Fruit fly (Drosophila melanogaster) whole organism, wandering third instar larva: Measurements from ENCODE around the gene Naa20B.

Experiments
- CG32264 ChIP-seq: fragments of 200-800 bp; sonication (Bioruptor generic); optimal IDR thresholded peaks from 2 replicates; lab custom pipeline; 2016; ENCODE audit warnings: missing biosample characterization, missing genetic modification characterization
- CG9705 ChIP-seq: fragments of 200-800 bp; sonication (Bioruptor generic); optimal IDR thresholded peaks from 2 replicates; lab custom pipeline; 2018; ENCODE audit warnings: missing biosample characterization, mild to moderate bottlenecking, missing genetic modification characterization
- CrebA ChIP-seq: fragments of 200-800 bp; sonication (Bioruptor generic); optimal IDR thresholded peaks from 2 replicates; lab custom pipeline; 2016; ENCODE audit warnings: missing biosample characterization, mild to moderate bottlenecking, missing genetic modification characterization, borderline replicate concordance
- Dfd ChIP-seq: fragments of >200 bp; optimal IDR thresholded peaks from 2 replicates; lab custom pipeline; 2017; ENCODE audit warnings: missing biosample characterization, missing genetic modification characterization
- Dif ChIP-seq: fragments of 200-275, 200-300 bp; sonication (Bioruptor generic); optimal IDR thresholded peaks from 2 replicates; lab custom pipeline; 2018; ENCODE audit warnings: missing biosample characterization, missing genetic modification characterization; ENCODE audit not compliant: partially characterized antibody
- HLH106 ChIP-seq: fragments of 200-800 bp; optimal IDR thresholded peaks from 3 replicates; lab custom pipeline; 2019; ENCODE audit warnings: missing biosample characterization, mild to moderate bottlenecking, missing genetic modification characterization, moderate library complexity
- Hr78 ChIP-seq: fragments of >200 bp; optimal IDR thresholded peaks from 2 replicates; lab custom pipeline; 2017; ENCODE audit warnings: missing biosample characterization, missing genetic modification characterization
- Hr83 ChIP-seq: fragments of 200-300 bp; sonication (Bioruptor generic); optimal IDR thresholded peaks from 2 replicates; lab custom pipeline; 2016; ENCODE audit warnings: missing biosample characterization, mild to moderate bottlenecking, missing genetic modification characterization, moderate library complexity; ENCODE audit not compliant: poor library complexity, severe bottlenecking
- Jra ChIP-seq: sonication (Bioruptor generic); optimal IDR thresholded peaks from 2 replicates; lab custom pipeline; 2016; ENCODE audit warnings: missing biosample characterization, missing genetic modification characterization
- Myc ChIP-seq: fragments of >200 bp; optimal IDR thresholded peaks from 2 replicates; lab custom pipeline; 2017
- OdsH ChIP-seq: fragments of 200-800 bp; sonication (Bioruptor generic); optimal IDR thresholded peaks from 2 replicates; lab custom pipeline; 2016; ENCODE audit warnings: missing biosample characterization, mild to moderate bottlenecking, missing genetic modification characterization
- Rel ChIP-seq, 2 experiments: fragments of 200-800 bp; sonication (Bioruptor generic) in 1 of 2; optimal IDR thresholded peaks; 2 replicates in 1 of 2; 3 replicates in 1 of 2; lab custom pipeline; 2016 to 2019; ENCODE audit warnings: mild to moderate bottlenecking in 2 of 2, missing biosample characterization in 2 of 2, missing genetic modification characterization in 2 of 2, moderate library complexity in 1 of 2
- Sp1 ChIP-seq: fragments of 200-800 bp; sonication (Bioruptor generic); optimal IDR thresholded peaks from 3 replicates; lab custom pipeline; 2019; ENCODE audit warnings: missing biosample characterization, mild to moderate bottlenecking, missing genetic modification characterization, moderate library complexity
- Vsx2 ChIP-seq: fragments of 200-300, 225-300 bp; sonication (Bioruptor generic); optimal IDR thresholded peaks from 2 replicates; lab custom pipeline; 2018; ENCODE audit warnings: missing biosample characterization, missing genetic modification characterization; ENCODE audit not compliant: partially characterized antibody
- brk ChIP-seq: fragments of 200-800 bp; sonication (Bioruptor generic); optimal IDR thresholded peaks from 2 replicates; lab custom pipeline; 2016; ENCODE audit warnings: missing biosample characterization, mild to moderate bottlenecking, missing genetic modification characterization
- dl ChIP-seq, 2 experiments: fragments of 175-275, 200-275 bp in 1 of 2; fragments of 200-275 bp in 1 of 2; sonication (Bioruptor generic); optimal IDR thresholded peaks; lab custom pipeline; 2018; ENCODE audit warnings: mild to moderate bottlenecking in 2 of 2, missing biosample characterization in 2 of 2, missing genetic modification characterization in 2 of 2, moderate library complexity in 2 of 2; ENCODE audit not compliant: partially characterized antibody in 2 of 2, insufficient read depth in 1 of 2
- dmrt93B ChIP-seq: fragments of 200-800 bp; sonication (Bioruptor generic); optimal IDR thresholded peaks from 2 replicates; lab custom pipeline; 2018; ENCODE audit warnings: missing biosample characterization, mild to moderate bottlenecking, missing genetic modification characterization
- ey ChIP-seq: fragments of 200-800 bp; sonication (Bioruptor generic); optimal IDR thresholded peaks from 2 replicates; lab custom pipeline; 2016; ENCODE audit warnings: missing biosample characterization, missing genetic modification characterization
- foxo ChIP-seq, 2 experiments: fragments of 200-800 bp; sonication (Bioruptor generic); optimal IDR thresholded peaks; 2 replicates in 1 of 2; 3 replicates in 1 of 2; lab custom pipeline; 2016 to 2017; ENCODE audit warnings: missing biosample characterization in 2 of 2, missing genetic modification characterization in 2 of 2
- fru ChIP-seq: fragments of 200-800 bp; sonication (Bioruptor generic); optimal IDR thresholded peaks from 3 replicates; lab custom pipeline; 2016; ENCODE audit warnings: missing biosample characterization, mild to moderate bottlenecking, missing genetic modification characterization
- h ChIP-seq: fragments of 200-800 bp; sonication (Bioruptor generic); optimal IDR thresholded peaks from 3 replicates; lab custom pipeline; 2016; ENCODE audit warnings: missing biosample characterization, mild to moderate bottlenecking, missing genetic modification characterization
- lola ChIP-seq: fragments of >200 bp; optimal IDR thresholded peaks from 2 replicates; lab custom pipeline; 2017; ENCODE audit warnings: missing biosample characterization, missing genetic modification characterization
- pan ChIP-seq: fragments of >200 bp; optimal IDR thresholded peaks from 2 replicates; lab custom pipeline; 2017
- psq ChIP-seq: fragments of 200-800 bp; sonication (Bioruptor generic); optimal IDR thresholded peaks from 3 replicates; lab custom pipeline; 2017; ENCODE audit warnings: missing biosample characterization, mild to moderate bottlenecking, missing genetic modification characterization, moderate library complexity
- rgr ChIP-seq: fragments of 200-800 bp; sonication (Bioruptor generic); optimal IDR thresholded peaks from 3 replicates; lab custom pipeline; 2016; ENCODE audit warnings: missing biosample characterization, mild to moderate bottlenecking, missing genetic modification characterization
- tai ChIP-seq: sonication (Bioruptor generic); optimal IDR thresholded peaks from 2 replicates; lab custom pipeline; 2016; ENCODE audit warnings: missing biosample characterization, missing genetic modification characterization
- usp ChIP-seq: fragments of >200 bp; optimal IDR thresholded peaks from 2 replicates; lab custom pipeline; 2017; ENCODE audit warnings: missing biosample characterization, missing genetic modification characterization
- woc ChIP-seq: sonication (Bioruptor generic); optimal IDR thresholded peaks from 2 replicates; lab custom pipeline; 2016; ENCODE audit warnings: missing biosample characterization, mild to moderate bottlenecking, missing genetic modification characterization

The Naa20B gene

DNA sequence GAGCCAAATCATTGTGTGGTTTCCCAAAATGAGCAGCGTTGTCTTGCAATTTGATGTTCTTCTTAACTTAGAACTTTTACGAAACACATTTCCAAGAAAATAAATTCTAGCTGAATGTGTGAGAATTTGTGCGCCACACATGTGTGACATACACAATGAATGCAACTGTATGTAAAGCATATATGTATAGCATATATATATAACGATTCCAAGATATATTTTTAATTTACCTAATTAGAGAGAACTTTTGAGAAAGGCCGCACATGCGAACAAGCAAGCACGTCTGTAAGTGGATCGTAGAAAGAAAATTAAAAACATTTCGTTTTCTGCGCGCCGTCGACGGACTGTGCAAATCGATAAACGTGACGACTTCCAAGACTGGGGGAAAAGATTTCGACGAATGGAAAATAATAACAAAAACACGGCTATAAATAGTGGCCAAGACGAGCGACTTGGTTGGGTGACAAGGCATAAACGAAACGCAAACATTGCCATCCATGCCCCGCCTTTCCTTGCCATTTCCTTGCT is 34.7 kb downstream of the Naa20B start:
- TF ChIP-seq Myc (lab: Kevin White, UChicago) (no peak), dmrt93B (GFP tag; lab: Kevin White, UChicago) (no peak), psq (GFP tag; lab: Kevin White, UChicago) (no peak), rgr (GFP tag; lab: Kevin White, UChicago) (no peak), foxo (GFP tag; optimal IDR thresholded peaks at IDR 0.05; lab: Kevin White, UChicago) (no peak), CG32264 (no peak), Jra (GFP tag; lab: Kevin White, UChicago) (no peak), tai (GFP tag; lab: Kevin White, UChicago) (no peak), Sp1 (GFP tag; lab: Kevin White, UChicago) (no peak), usp (GFP tag; lab: Kevin White, UChicago) (no peak), lola (GFP tag; lab: Kevin White, UChicago) (no peak), OdsH (GFP tag; lab: Kevin White, UChicago) (no peak), Vsx2 (GFP tag; lab: Kevin White, UChicago) (no peak), Rel (GFP tag; optimal IDR thresholded peaks at IDR 0.05; lab: Kevin White, UChicago) (no peak), Rel (tag; optimal IDR thresholded peaks at IDR 0.05; lab: Kevin White, UChicago) (no peak), CG9705 (GFP tag; lab: Kevin White, UChicago) (no peak), fru (no peak), dl (GFP tag; optimal IDR thresholded peaks at IDR 0.05; lab: Kevin White, UChicago; ENCODE audit: insufficient read depth in 1 of 2, partially characterized antibody in 2 of 2) (no peak), Dif (no peak)
- TF ChIP-seq, all 38 proteins: peak for 0

DNA sequence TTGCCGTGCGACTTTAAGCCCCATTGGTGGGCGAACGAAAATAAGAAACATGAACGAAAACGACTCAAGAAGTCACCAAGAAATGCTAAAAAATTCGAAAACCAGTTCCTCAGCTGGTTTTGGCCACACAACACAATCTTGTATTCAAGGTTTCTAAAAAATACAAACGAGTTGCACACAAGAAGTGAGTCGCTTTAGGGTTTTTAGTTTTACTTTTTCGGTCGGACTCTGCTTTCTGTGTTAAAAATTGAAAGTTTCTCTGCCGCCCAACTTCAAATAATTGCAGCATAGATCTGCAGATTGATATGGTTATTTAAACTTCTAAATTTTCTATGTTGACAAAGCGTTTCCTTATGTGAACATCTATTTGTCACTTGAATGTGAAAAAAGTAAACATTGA is 35.3 kb downstream of the Naa20B start, which contains the start of gene CG16824:
CG16824 (plus strand) TSS at position 384 of the 400 bp plus-strand sequence.
- no peak for TF ChIP-seq Hr83 (GFP tag; lab: Kevin White, UChicago)
- TF ChIP-seq Rel (GFP tag; optimal IDR thresholded peaks at IDR 0.05; lab: Kevin White, UChicago), result no peak
- no peak for TF ChIP-seq Rel (tag; optimal IDR thresholded peaks at IDR 0.05; lab: Kevin White, UChicago)
- no peak for TF ChIP-seq HLH106 (tag; lab: Kevin White, UChicago)
- TF ChIP-seq dl (GFP tag; optimal IDR thresholded peaks at IDR 0.05; lab: Kevin White, UChicago; ENCODE audit: insufficient read depth in 1 of 2, partially characterized antibody in 2 of 2), result no peak
- no peak for TF ChIP-seq brk (GFP tag; lab: Kevin White, UChicago)
- TF ChIP-seq, all 38 proteins: peak for 0

DNA sequence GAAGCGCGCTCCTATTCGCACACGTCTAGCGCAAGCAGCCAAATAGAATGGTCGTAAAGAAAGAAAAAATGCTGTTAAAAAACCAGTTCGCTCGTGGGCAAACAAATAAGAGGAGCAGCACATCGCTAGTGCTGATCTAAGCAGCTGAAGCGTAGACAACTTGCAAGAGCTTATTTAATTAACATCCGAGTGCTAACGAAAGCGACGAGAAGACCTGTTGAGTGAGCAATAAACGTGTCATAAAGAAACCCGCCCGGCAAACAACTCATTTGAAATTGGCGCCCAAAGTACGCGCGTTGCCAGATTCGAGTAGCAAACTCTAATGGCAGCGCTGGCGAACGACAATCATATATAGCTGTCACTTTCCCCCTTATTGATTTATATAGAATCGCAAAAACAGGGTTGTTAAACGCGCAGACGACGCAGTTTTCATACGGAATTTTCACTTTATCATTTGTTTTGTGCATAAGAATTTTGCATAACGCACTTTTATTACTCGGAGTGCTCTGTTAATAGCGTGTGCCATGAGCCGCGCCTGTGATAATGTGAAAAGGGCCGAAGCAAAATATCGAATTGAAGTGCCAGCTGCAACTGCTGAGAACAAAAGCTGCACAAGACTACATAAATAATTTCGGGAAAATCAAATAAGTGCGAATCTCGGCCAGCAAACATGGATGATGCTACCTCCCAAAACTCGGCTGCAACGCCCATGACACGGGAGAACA is 38.9 kb downstream of the Naa20B start:
- TF ChIP-seq Rel (GFP tag; optimal IDR thresholded peaks at IDR 0.05; lab: Kevin White, UChicago) (no peak), Rel (tag; optimal IDR thresholded peaks at IDR 0.05; lab: Kevin White, UChicago) (peak; percentile 20), Hr83 (GFP tag; lab: Kevin White, UChicago) (peak; percentile 27), h (GFP tag; lab: Kevin White, UChicago) (peak; percentile 45), Dfd (GFP tag; lab: Kevin White, UChicago) (no peak)

DNA sequence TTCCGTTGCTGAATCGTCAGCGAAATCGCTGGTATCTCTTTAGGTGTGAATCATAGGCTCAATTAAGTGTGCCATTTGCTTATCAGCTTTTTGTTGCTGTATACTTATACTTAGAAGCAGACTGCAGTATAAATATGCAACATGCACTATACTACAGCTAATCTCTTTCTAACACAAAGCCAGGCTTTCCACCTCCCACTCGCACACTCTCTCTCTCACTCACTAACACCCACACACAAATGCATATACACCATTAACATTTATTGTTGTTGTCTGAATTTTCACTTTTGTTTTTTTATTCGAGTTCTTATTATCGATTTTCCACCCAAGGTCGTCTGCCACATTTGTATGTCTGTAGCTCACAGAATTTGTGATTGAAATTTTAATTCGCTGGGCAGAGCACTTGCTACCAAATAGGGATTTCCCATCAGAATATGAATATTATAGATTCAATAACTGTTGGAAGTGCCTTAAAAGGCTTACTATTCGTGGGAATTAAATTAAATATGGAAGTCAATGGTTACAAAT is 39.5 kb downstream of the Naa20B start:
- TF ChIP-seq brk (GFP tag; lab: Kevin White, UChicago) (no peak), tai (GFP tag; lab: Kevin White, UChicago) (no peak), CrebA (GFP tag; lab: Kevin White, UChicago) (no peak), foxo (GFP tag; optimal IDR thresholded peaks at IDR 0.05; lab: Kevin White, UChicago) (no peak), Hr78 (GFP tag; lab: Kevin White, UChicago) (no peak), woc (no peak), Vsx2 (GFP tag; lab: Kevin White, UChicago) (no peak), ey (GFP tag; lab: Kevin White, UChicago) (no peak), pan (lab: Kevin White, UChicago) (no peak), HLH106 (tag; lab: Kevin White, UChicago) (no peak), dl (GFP tag; optimal IDR thresholded peaks at IDR 0.05; lab: Kevin White, UChicago; ENCODE audit: insufficient read depth in 1 of 2, partially characterized antibody in 2 of 2) (no peak)
